Fruit fly (Drosophila melanogaster) whole organism, embryonic: ENCODE data around the gene Tsp66A.

Experiments used
- Atf-2 ChIP-seq: fragments of 200-800 bp; sonication (Bioruptor generic); optimal IDR thresholded peaks from 2 replicates; lab custom pipeline; 2016; ENCODE audit warnings: missing biosample characterization, missing genetic modification characterization
- CG10462 ChIP-seq: fragments of 200-800 bp; sonication (Bioruptor generic); optimal IDR thresholded peaks from 2 replicates; lab custom pipeline; 2016; ENCODE audit warnings: missing biosample characterization, missing genetic modification characterization
- CG12769 ChIP-seq: fragments of 200-800 bp; sonication (Bioruptor generic); optimal IDR thresholded peaks from 2 replicates; lab custom pipeline; 2019; ENCODE audit warnings: missing biosample characterization, mild to moderate bottlenecking, missing genetic modification characterization, moderate library complexity
- CG14710 ChIP-seq: fragments of 200-800 bp; sonication (Bioruptor generic); optimal IDR thresholded peaks from 3 replicates; lab custom pipeline; 2019; ENCODE audit warnings: missing biosample characterization, mild to moderate bottlenecking, missing genetic modification characterization, moderate library complexity
- CG14860 ChIP-seq: fragments of 200-800 bp; sonication (Bioruptor generic); IDR thresholded peaks from 3 replicates; pipeline ENCODE4 v1.3.6; 2022; ENCODE audit warnings: missing biosample characterization, missing genetic modification characterization; ENCODE audit not compliant: partially characterized antibody
- CG16779 ChIP-seq: fragments of 200-800 bp; sonication (Bioruptor generic); IDR thresholded peaks from 2 replicates; pipeline ENCODE4 v1.3.6; 2022; ENCODE audit warnings: missing biosample characterization, missing genetic modification characterization
- CG18599 ChIP-seq: fragments of 200-800 bp; sonication (Bioruptor generic); optimal IDR thresholded peaks from 3 replicates; lab custom pipeline; 2017; ENCODE audit warnings: missing biosample characterization, missing genetic modification characterization, mild to moderate bottlenecking, moderate library complexity, missing genetic modification reagents
- CG2116 ChIP-seq: fragments of 200-800 bp; sonication (Bioruptor generic); optimal IDR thresholded peaks from 3 replicates; lab custom pipeline; 2018; ENCODE audit warnings: missing biosample characterization, mild to moderate bottlenecking, missing genetic modification characterization
- CG30403 ChIP-seq: fragments of 200-800 bp; sonication (Bioruptor generic); optimal IDR thresholded peaks from 3 replicates; lab custom pipeline; 2016; ENCODE audit warnings: missing biosample characterization, missing genetic modification characterization
- CG3281 ChIP-seq: fragments of 200-800 bp; sonication (Bioruptor generic); optimal IDR thresholded peaks from 3 replicates; lab custom pipeline; 2017; ENCODE audit warnings: missing biosample characterization, mild to moderate bottlenecking, missing genetic modification characterization
- CG3407 ChIP-seq: fragments of 200-800 bp; sonication (Bioruptor generic); optimal IDR thresholded peaks from 2 replicates; lab custom pipeline; 2018; ENCODE audit warnings: missing biosample characterization, mild to moderate bottlenecking, missing genetic modification characterization
- CG4424 ChIP-seq: fragments of 200-800 bp; sonication (Bioruptor generic); optimal IDR thresholded peaks from 3 replicates; lab custom pipeline; 2016; ENCODE audit warnings: missing biosample characterization, missing genetic modification characterization
- CG4707 ChIP-seq: fragments of 200-800 bp; sonication (Bioruptor generic); optimal IDR thresholded peaks from 2 replicates; lab custom pipeline; 2018; ENCODE audit warnings: missing biosample characterization, mild to moderate bottlenecking, missing genetic modification characterization, moderate library complexity
- CG6272 ChIP-seq: fragments of 200-800 bp; sonication (Bioruptor generic); IDR thresholded peaks from 2 replicates; pipeline ENCODE4 v1.3.6; 2022; ENCODE audit warnings: missing biosample characterization, missing genetic modification characterization
- CG6813 ChIP-seq: fragments of 200-800 bp; sonication (Bioruptor generic); optimal IDR thresholded peaks from 2 replicates; lab custom pipeline; 2017; ENCODE audit warnings: missing biosample characterization, missing genetic modification characterization, mild to moderate bottlenecking, moderate library complexity, missing genetic modification reagents
- CG7271 ChIP-seq: fragments of 200-800 bp; sonication (Bioruptor generic); optimal IDR thresholded peaks from 2 replicates; lab custom pipeline; 2018; ENCODE audit warnings: missing biosample characterization, mild to moderate bottlenecking, missing genetic modification characterization, moderate library complexity
- CG7928 ChIP-seq: fragments of 200-800 bp; sonication (Bioruptor generic); optimal IDR thresholded peaks from 2 replicates; lab custom pipeline; 2017; ENCODE audit warnings: missing biosample characterization, mild to moderate bottlenecking, missing genetic modification characterization
- CG8290 ChIP-seq, 3 experiments: fragments of 200-800 bp; sonication (Bioruptor generic); optimal IDR thresholded peaks; 2 replicates each; lab custom pipeline; 2016 to 2019; ENCODE audit warnings: missing biosample characterization in 3 of 3, missing genetic modification characterization in 3 of 3, mild to moderate bottlenecking in 2 of 3, moderate library complexity in 1 of 3
- CG8478 ChIP-seq: fragments of >200 bp; optimal IDR thresholded peaks from 2 replicates; lab custom pipeline; 2018
- Chrac-16 ChIP-seq: fragments of 200-800 bp; sonication (Bioruptor generic); optimal IDR thresholded peaks from 3 replicates; lab custom pipeline; 2016; ENCODE audit warnings: missing biosample characterization, missing genetic modification characterization
- CoRest ChIP-seq: fragments of 200-800 bp; sonication (Bioruptor generic); optimal IDR thresholded peaks from 3 replicates; lab custom pipeline; 2018; ENCODE audit warnings: missing biosample characterization, mild to moderate bottlenecking, missing genetic modification characterization, moderate library complexity
- Hr3 ChIP-seq: fragments of 200-800 bp; sonication (Bioruptor generic); optimal IDR thresholded peaks from 3 replicates; lab custom pipeline; 2016; ENCODE audit warnings: missing biosample characterization, missing genetic modification characterization
- MTF-1 ChIP-seq: fragments of 200-800 bp; sonication (Bioruptor generic); optimal IDR thresholded peaks from 2 replicates; lab custom pipeline; 2018; ENCODE audit warnings: missing biosample characterization, mild to moderate bottlenecking, missing genetic modification characterization, borderline replicate concordance
- Nf-YC ChIP-seq: fragments of 200-800 bp; optimal IDR thresholded peaks from 3 replicates; lab custom pipeline; 2019; ENCODE audit warnings: missing biosample characterization, mild to moderate bottlenecking, missing genetic modification characterization, moderate library complexity
- Spps ChIP-seq: fragments of 200-800 bp; sonication (Bioruptor generic); optimal IDR thresholded peaks from 2 replicates; lab custom pipeline; 2018; ENCODE audit warnings: missing biosample characterization, mild to moderate bottlenecking, missing genetic modification characterization
- Sry-δ ChIP-seq: fragments of 200-800 bp; sonication (Bioruptor generic); optimal IDR thresholded peaks from 2 replicates; lab custom pipeline; 2016; ENCODE audit warnings: missing biosample characterization, missing genetic modification characterization
- ac ChIP-seq: fragments of 200-800 bp; sonication (Bioruptor generic); optimal IDR thresholded peaks from 3 replicates; lab custom pipeline; 2017; ENCODE audit warnings: missing biosample characterization, mild to moderate bottlenecking, missing genetic modification characterization
- al ChIP-seq: fragments of 200-800 bp; sonication (Bioruptor generic); IDR thresholded peaks from 2 replicates; pipeline ENCODE4 v1.3.6; 2022; ENCODE audit warnings: missing biosample characterization, missing genetic modification characterization
- ato ChIP-seq: fragments of 200-800 bp; sonication (Bioruptor generic); IDR thresholded peaks from 2 replicates; pipeline ENCODE4 v1.3.6; 2022; ENCODE audit warnings: missing biosample characterization, missing genetic modification characterization; ENCODE audit not compliant: partially characterized antibody
- chn ChIP-seq: fragments of 200-800 bp; sonication (Bioruptor generic); optimal IDR thresholded peaks from 2 replicates; lab custom pipeline; 2016; ENCODE audit warnings: missing biosample characterization, missing genetic modification characterization
- cwo ChIP-seq: fragments of 200-800 bp; sonication (Bioruptor generic); optimal IDR thresholded peaks from 3 replicates; lab custom pipeline; 2017; ENCODE audit warnings: missing biosample characterization, missing genetic modification characterization, mild to moderate bottlenecking, moderate library complexity, missing genetic modification reagents
- dmrt99B ChIP-seq: fragments of 200-800 bp; sonication (Bioruptor generic); optimal IDR thresholded peaks from 2 replicates; lab custom pipeline; 2018; ENCODE audit warnings: missing biosample characterization, mild to moderate bottlenecking, missing genetic modification characterization, moderate library complexity
- hbn ChIP-seq: fragments of 200-800 bp; sonication (Bioruptor generic); IDR thresholded peaks from 2 replicates; pipeline ENCODE4 v1.3.6; 2022; ENCODE audit warnings: missing biosample characterization, missing genetic modification characterization; ENCODE audit not compliant: partially characterized antibody
- insv ChIP-seq, 2 experiments: fragments of 200-800 bp; sonication (Bioruptor generic); optimal IDR thresholded peaks; 3 replicates each; lab custom pipeline; 2016 to 2018; ENCODE audit warnings: missing biosample characterization in 2 of 2, missing genetic modification characterization in 2 of 2
- kni ChIP-seq: fragments of 200-800 bp; sonication (Bioruptor generic); optimal IDR thresholded peaks from 3 replicates; lab custom pipeline; 2017; ENCODE audit warnings: mild to moderate bottlenecking, missing biosample characterization, missing genetic modification reagents, missing genetic modification characterization
- mirr ChIP-seq: fragments of 200-800 bp; sonication (Bioruptor generic); optimal IDR thresholded peaks from 3 replicates; lab custom pipeline; 2018; ENCODE audit warnings: missing biosample characterization, mild to moderate bottlenecking, missing genetic modification characterization
- mld ChIP-seq: fragments of 200-800 bp; sonication (Bioruptor generic); IDR thresholded peaks from 3 replicates; pipeline ENCODE4 v1.3.6; 2022; ENCODE audit warnings: missing biosample characterization, missing genetic modification characterization; ENCODE audit not compliant: partially characterized antibody
- p53 ChIP-seq: fragments of 200-800 bp; sonication (Bioruptor generic); optimal IDR thresholded peaks from 2 replicates; lab custom pipeline; 2016; ENCODE audit warnings: missing biosample characterization, missing genetic modification characterization
- row ChIP-seq: fragments of 200-800 bp; sonication (Bioruptor generic); IDR thresholded peaks from 3 replicates; pipeline ENCODE4 v1.3.6; 2022; ENCODE audit warnings: missing biosample characterization, missing genetic modification characterization
- salm ChIP-seq: fragments of 200-800 bp; sonication (Bioruptor generic); optimal IDR thresholded peaks from 2 replicates; lab custom pipeline; 2018; ENCODE audit warnings: missing biosample characterization, mild to moderate bottlenecking, missing genetic modification characterization
- sc ChIP-seq, 3 experiments: fragments of >200 bp in 2 of 3; fragments of 200-800 bp in 1 of 3; sonication (Bioruptor generic) in 1 of 3; optimal IDR thresholded peaks; 2 replicates in 2 of 3; 3 replicates in 1 of 3; lab custom pipeline; 2017; ENCODE audit warnings: mild to moderate bottlenecking in 1 of 3, missing biosample characterization in 1 of 3, missing genetic modification characterization in 1 of 3, missing genetic modification reagents in 1 of 3
- sisA ChIP-seq: fragments of 200-800 bp; sonication (Bioruptor generic); IDR thresholded peaks from 2 replicates; pipeline ENCODE4 v1.3.6; 2022; ENCODE audit warnings: missing biosample characterization, missing genetic modification characterization
- slp2 ChIP-seq: fragments of 200-800 bp; sonication (Bioruptor generic); optimal IDR thresholded peaks from 2 replicates; lab custom pipeline; 2016; ENCODE audit warnings: missing biosample characterization, missing genetic modification characterization
- sug ChIP-seq: fragments of 200-800 bp; optimal IDR thresholded peaks from 2 replicates; lab custom pipeline; 2019; ENCODE audit warnings: missing biosample characterization, mild to moderate bottlenecking, missing genetic modification characterization, moderate library complexity
- tx ChIP-seq: fragments of 200-800 bp; sonication (Bioruptor generic); optimal IDR thresholded peaks from 2 replicates; lab custom pipeline; 2016; ENCODE audit warnings: missing biosample characterization, missing genetic modification characterization
- unc-4 ChIP-seq: fragments of 200-800 bp; sonication (Bioruptor generic); IDR thresholded peaks from 2 replicates; pipeline ENCODE4 v1.3.6; 2022; ENCODE audit warnings: missing biosample characterization, missing genetic modification characterization; ENCODE audit not compliant: partially characterized antibody
- usp ChIP-seq: fragments of >200 bp; optimal IDR thresholded peaks from 2 replicates; lab custom pipeline; 2017; ENCODE audit warnings: missing biosample characterization, missing genetic modification characterization

The Tsp66A gene

dm6 chr3L:7510414-7511384 is 45.4 kb downstream of the Tsp66A start, which contains the start of gene CG7546 (continued):
- TF ChIP-seq kni (GFP tag; lab: Kevin White, UChicago) (no peak), sug (tag; lab: Kevin White, UChicago) (peak; percentile 48), CG18599 (GFP tag; lab: Kevin White, UChicago) (peak; percentile 5), CG16779 (GFP tag; lab: Robert Waterston, UW) (no peak), CG7928 (GFP tag; lab: Kevin White, UChicago) (no peak), salm (tag; lab: Kevin White, UChicago) (no peak), row (peak; percentile 80), slp2 (no peak), CoRest (tag; lab: Kevin White, UChicago) (peak; percentile 72), Sry-δ (GFP tag; lab: Kevin White, UChicago) (no peak), chn (GFP tag; lab: Kevin White, UChicago) (no peak), Nf-YC (tag; lab: Kevin White, UChicago) (peak; percentile 22), Hr3 (GFP tag; lab: Kevin White, UChicago) (peak; percentile 56), CG6272 (GFP tag; lab: Robert Waterston, UW) (peak; percentile 33; the same call in 1 of the 2 replicates), al (GFP tag; lab: Robert Waterston, UW) (peak; percentile 51), CG8478 (no peak), CG7271 (tag; lab: Kevin White, UChicago) (no peak), MTF-1 (no peak), tx (no peak), p53 (no peak), CG14860 (no peak), dmrt99B (tag; lab: Kevin White, UChicago) (no peak), CG6813 (GFP tag; lab: Kevin White, UChicago) (no peak), hbn (GFP tag; lab: Robert Waterston, UW) (no peak), CG14710 (peak; percentile 72), insv (GFP tag; optimal IDR thresholded peaks at IDR 0.05; lab: Kevin White, UChicago) (no peak), mirr (GFP tag; lab: Kevin White, UChicago) (no peak), CG4707 (GFP tag; lab: Kevin White, UChicago) (no peak), sc (optimal IDR thresholded peaks at IDR 0.05; lab: Kevin White, UChicago) (no peak), sc (GFP tag; optimal IDR thresholded peaks at IDR 0.05; lab: Kevin White, UChicago) (no peak), Atf-2 (GFP tag; lab: Kevin White, UChicago) (peak; percentile 35), CG3407 (GFP tag; lab: Kevin White, UChicago) (no peak), CG12769 (tag; lab: Kevin White, UChicago) (no peak), CG8290 (GFP tag; optimal IDR thresholded peaks at IDR 0.05; lab: Kevin White, UChicago) (peak; percentile 42), CG8290 (tag; optimal IDR thresholded peaks at IDR 0.05; lab: Kevin White, UChicago) (no peak), CG10462 (GFP tag; lab: Kevin White, UChicago) (peak; percentile 15), unc-4 (no peak), CG30403 (GFP tag; lab: Kevin White, UChicago) (peak; percentile 67), cwo (GFP tag; lab: Kevin White, UChicago) (no peak), ato (no peak), mld (GFP tag; lab: Robert Waterston, UW) (no peak), usp (GFP tag; lab: Kevin White, UChicago) (no peak), CG3281 (GFP tag; lab: Kevin White, UChicago) (peak; percentile 28), CG2116 (peak; percentile 96), Chrac-16 (GFP tag; lab: Kevin White, UChicago) (peak; percentile 10), Spps (tag; lab: Kevin White, UChicago) (no peak), CG4424 (GFP tag; lab: Kevin White, UChicago) (peak; percentile 12), sisA (GFP tag; lab: Robert Waterston, UW) (0 out of 2 replicates have a peak, but pooled peaks have one; percentile 39), ac (GFP tag; lab: Kevin White, UChicago) (no peak)
